Fruit fly (Drosophila melanogaster) whole organism, prepupa: ENCODE measurements around the gene CG32313.

Experiments
- Blimp-1 ChIP-seq: fragments of 200-800 bp; sonication (Bioruptor generic); optimal IDR thresholded peaks from 3 replicates; lab custom pipeline; 2017; ENCODE audit warnings: missing biosample characterization, missing genetic modification characterization, mild to moderate bottlenecking, moderate library complexity, missing genetic modification reagents
- CG3919 ChIP-seq: fragments of 200-800 bp; sonication (Bioruptor generic); optimal IDR thresholded peaks from 3 replicates; lab custom pipeline; 2016; ENCODE audit warnings: missing biosample characterization, missing genetic modification characterization
- CG8632 ChIP-seq: fragments of 200-800 bp; sonication (Bioruptor generic); optimal IDR thresholded peaks from 3 replicates; lab custom pipeline; 2016; ENCODE audit warnings: missing biosample characterization, missing genetic modification characterization
- Gug ChIP-seq: fragments of 200-800 bp; sonication (Bioruptor generic); IDR thresholded peaks from 2 replicates; pipeline ENCODE4 v1.3.6; 2022; ENCODE audit warnings: missing biosample characterization, missing genetic modification characterization
- Sox14 ChIP-seq: fragments of 200-800 bp; sonication (Bioruptor generic); optimal IDR thresholded peaks from 3 replicates; lab custom pipeline; 2016; ENCODE audit warnings: missing biosample characterization, missing genetic modification characterization
- fkh ChIP-seq: fragments of 200-800 bp; sonication (Bioruptor generic); optimal IDR thresholded peaks from 3 replicates; lab custom pipeline; 2017; ENCODE audit warnings: missing biosample characterization, mild to moderate bottlenecking, missing genetic modification characterization, moderate library complexity

- TF ChIP-seq CG3919 (GFP tag; lab: Kevin White, UChicago) (no peak), Sox14 (GFP tag; lab: Kevin White, UChicago) (no peak), fkh (GFP tag; lab: Kevin White, UChicago) (no peak), Blimp-1 (GFP tag; lab: Kevin White, UChicago) (no peak), CG8632 (no peak), Gug (no peak)
Measured at dm6 chr3L:1531159-1531558, 14.4 kb downstream of the CG32313 start, which contains the start of gene Ir62a.
